Comparison of ENCODE assay signal across 4 worm cellular contexts in the genomic region with DNA sequence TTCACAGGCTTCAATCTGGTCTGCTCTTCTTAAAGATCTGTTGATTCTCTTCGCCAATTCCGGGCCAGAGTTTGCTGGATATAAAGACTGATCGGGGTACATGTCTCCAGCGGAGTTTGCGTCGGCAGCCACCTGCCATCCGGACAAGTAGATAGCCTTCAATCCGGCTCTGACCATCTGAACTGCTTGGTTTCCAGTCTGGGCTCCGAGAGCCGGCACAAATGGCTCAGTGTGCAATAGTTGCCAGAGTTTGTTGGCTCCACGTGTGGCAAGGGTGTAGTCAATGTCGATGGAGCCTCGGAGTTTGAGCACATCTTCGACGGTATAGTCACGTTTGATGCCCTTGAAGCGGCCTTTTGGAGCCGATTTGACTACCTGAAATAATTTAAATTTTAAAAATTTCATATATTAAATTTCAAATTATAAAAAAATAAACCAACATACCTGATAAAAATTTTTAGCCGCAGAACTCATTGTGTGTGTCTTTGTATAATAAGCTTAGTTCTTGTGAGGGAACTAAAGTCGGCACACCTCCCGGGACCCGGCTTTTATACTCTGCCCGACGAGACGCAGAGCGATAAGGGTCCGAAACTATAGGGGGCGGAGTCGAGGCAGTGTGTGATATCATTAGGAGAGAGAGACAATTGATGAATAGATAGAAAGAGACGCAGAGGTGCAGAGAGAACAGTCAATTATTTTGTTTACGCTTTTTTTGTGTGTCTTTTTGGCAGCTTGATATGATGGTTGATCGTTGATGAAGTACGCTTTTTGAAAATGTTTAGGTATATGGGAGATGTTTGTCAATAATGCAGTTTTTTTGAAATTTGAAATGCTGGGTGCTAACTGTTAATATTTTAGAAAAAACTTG.
TF ChIP-seq lines count a peak whose summit lies in the region.

icl-1 (minus strand) TSS at position 521 of the 868 bp plus-strand sequence.
srh-2 (plus strand) TSS at position 818 of the 868 bp plus-strand sequence.

TF ChIP-seq in whole organism, L1 larva, 84 proteins besides CTCF, POLR2A, EP300 and RAD21 (continued from another document and continues in another):
- TF ChIP-seq fkh-4 (tag; optimal IDR thresholded peaks at IDR 0.05; lab: Kevin White, UChicago; ENCODE audit: borderline replicate concordance) = no peak
- peak; percentile 40 to 49 for TF ChIP-seq efl-1 (optimal IDR thresholded peaks at IDR 0.05; lab: Kevin White, UChicago)
- TF ChIP-seq efl-1 (GFP tag; optimal IDR thresholded peaks at IDR 0.05 in 1 of 2; lab: Kevin White, UChicago) = peak in 1 of 2 experiments; percentile 91
- TF ChIP-seq sox-4 (tag; optimal IDR thresholded peaks at IDR 0.05; lab: Kevin White, UChicago) = peak; percentile 32
- peak; percentile 29 for TF ChIP-seq nhr-77 (tag; optimal IDR thresholded peaks at IDR 0.05; lab: Kevin White, UChicago)
- peak; percentile 15 for TF ChIP-seq jun-1 (tag; optimal IDR thresholded peaks at IDR 0.05; lab: Kevin White, UChicago)
- TF ChIP-seq nhr-12 (tag; optimal IDR thresholded peaks at IDR 0.05; lab: Kevin White, UChicago) = no peak
- peak; percentile 67 for TF ChIP-seq elt-2 (tag; optimal IDR thresholded peaks at IDR 0.05; lab: Kevin White, UChicago)
- TF ChIP-seq mef-2 (tag; optimal IDR thresholded peaks at IDR 0.05; lab: Kevin White, UChicago) = no peak
- peak; percentile 14 for TF ChIP-seq irx-1 (tag; optimal IDR thresholded peaks at IDR 0.05; lab: Kevin White, UChicago)
- TF ChIP-seq pag-3 (tag; optimal IDR thresholded peaks at IDR 0.05; lab: Kevin White, UChicago; ENCODE audit: borderline replicate concordance, insufficient read depth) = peak; percentile 41
- peak; percentile 82 for TF ChIP-seq snu-23 (GFP tag; optimal IDR thresholded peaks at IDR 0.05; lab: Kevin White, UChicago)
- TF ChIP-seq ceh-88 (GFP tag; IDR thresholded peaks at IDR 0.05; lab: Robert Waterston, UW) = peak; percentile 67
- no peak for TF ChIP-seq C34B4.2 (tag; optimal IDR thresholded peaks at IDR 0.05; lab: Kevin White, UChicago)
- TF ChIP-seq sup-37 (GFP tag; optimal IDR thresholded peaks at IDR 0.05; lab: Kevin White, UChicago) = peak; percentile 59
- TF ChIP-seq hpl-2 (GFP tag; optimal IDR thresholded peaks at IDR 0.05; lab: Kevin White, UChicago) = no peak
- peak in 1 of 2 experiments; percentile 85 for TF ChIP-seq mdl-1 (tag; optimal IDR thresholded peaks at IDR 0.05; lab: Kevin White, UChicago)
- peak; percentile 17 for TF ChIP-seq blmp-1 (tag; optimal IDR thresholded peaks at IDR 0.05; lab: Kevin White, UChicago)
- no peak for TF ChIP-seq nhr-76 (tag; optimal IDR thresholded peaks at IDR 0.05; lab: Kevin White, UChicago)
- TF ChIP-seq hlh-17 (GFP tag; optimal IDR thresholded peaks at IDR 0.05; lab: Kevin White, UChicago; ENCODE audit: borderline replicate concordance) = peak; percentile 41
- TF ChIP-seq zag-1 (tag; optimal IDR thresholded peaks at IDR 0.05; lab: Kevin White, UChicago) = no peak
- no peak for TF ChIP-seq unc-98 (GFP tag; IDR thresholded peaks at IDR 0.05; lab: Robert Waterston, UW)
- TF ChIP-seq tbx-2 (tag; optimal IDR thresholded peaks at IDR 0.05; lab: Kevin White, UChicago) = peak; percentile 73
- peak; percentile 76 for TF ChIP-seq nhr-90 (tag; optimal IDR thresholded peaks at IDR 0.05; lab: Kevin White, UChicago; ENCODE audit: poor library complexity)
- TF ChIP-seq ceh-8 (GFP tag; optimal IDR thresholded peaks at IDR 0.05; lab: Kevin White, UChicago) = no peak
- peak in 2 of 6 experiments; percentile 29 to 80 for TF ChIP-seq elt-3 (tag; optimal IDR thresholded peaks at IDR 0.05; lab: Kevin White, UChicago)
- TF ChIP-seq aha-1 (tag; optimal IDR thresholded peaks at IDR 0.05; lab: Kevin White, UChicago) = no peak
- TF ChIP-seq ceh-82 (tag; optimal IDR thresholded peaks at IDR 0.05; lab: Kevin White, UChicago) = no peak
- peak; percentile 59 for TF ChIP-seq mep-1 (tag; optimal IDR thresholded peaks at IDR 0.05; lab: Kevin White, UChicago)

TF ChIP-seq in whole organism, L2 larva, 48 proteins besides CTCF, POLR2A, EP300 and RAD21 (continued from another document):
- TF ChIP-seq crh-2 (tag; optimal IDR thresholded peaks at IDR 0.05; lab: Kevin White, UChicago) = peak; percentile 68
- TF ChIP-seq aly-2 (tag; optimal IDR thresholded peaks at IDR 0.05; lab: Kevin White, UChicago) = no peak
- TF ChIP-seq C34F6.9 (tag; optimal IDR thresholded peaks at IDR 0.05; lab: Kevin White, UChicago) = no peak
- TF ChIP-seq mab-5 (tag; optimal IDR thresholded peaks at IDR 0.05; lab: Kevin White, UChicago) = peak; percentile 34
- TF ChIP-seq nhr-237 (tag; optimal IDR thresholded peaks at IDR 0.05; lab: Kevin White, UChicago) = no peak
- TF ChIP-seq peb-1 (tag; optimal IDR thresholded peaks at IDR 0.05; lab: Kevin White, UChicago) = no peak
- TF ChIP-seq snpc-4 (tag; optimal IDR thresholded peaks at IDR 0.05; lab: Kevin White, UChicago) = no peak
- no peak for TF ChIP-seq nhr-77 (tag; optimal IDR thresholded peaks at IDR 0.05; lab: Kevin White, UChicago)
- peak; percentile 54 for TF ChIP-seq nhr-21 (tag; optimal IDR thresholded peaks at IDR 0.05; lab: Kevin White, UChicago)
- no peak for TF ChIP-seq ZK546.5 (tag; optimal IDR thresholded peaks at IDR 0.05; lab: Kevin White, UChicago)
- TF ChIP-seq lin-11 (tag; optimal IDR thresholded peaks at IDR 0.05; lab: Kevin White, UChicago) = peak; percentile 42
- no peak for TF ChIP-seq alr-1 (tag; optimal IDR thresholded peaks at IDR 0.05; lab: Kevin White, UChicago)
- no peak for TF ChIP-seq nhr-12 (tag; optimal IDR thresholded peaks at IDR 0.05; lab: Kevin White, UChicago)
- peak; percentile 10 for TF ChIP-seq nhr-6 (tag; optimal IDR thresholded peaks at IDR 0.05; lab: Kevin White, UChicago)
- TF ChIP-seq sma-9 (GFP tag; optimal IDR thresholded peaks at IDR 0.05; lab: Kevin White, UChicago) = peak; percentile 84
- TF ChIP-seq sma-9 (tag; optimal IDR thresholded peaks at IDR 0.05; lab: Kevin White, UChicago) = no peak

TF ChIP-seq in whole organism, L4 larva, 104 proteins besides CTCF, POLR2A, EP300 and RAD21 (continued from another document and continues in another):
- TF ChIP-seq ama-1 (optimal IDR thresholded peaks at IDR 0.05; lab: Kevin White, UChicago) (peak; percentile 95), egl-27 (tag; optimal IDR thresholded peaks at IDR 0.05; lab: Kevin White, UChicago) (no peak), daf-8 (GFP tag; IDR thresholded peaks at IDR 0.05; lab: Robert Waterston, UW) (no peak), php-3 (GFP tag; IDR thresholded peaks at IDR 0.05; lab: Robert Waterston, UW) (no peak), snpc-1.2 (GFP tag; IDR thresholded peaks at IDR 0.05; lab: Robert Waterston, UW) (peak; percentile 58; the same call in 1 of the 2 replicates), nhr-11 (tag; optimal IDR thresholded peaks at IDR 0.05; lab: Kevin White, UChicago) (peak; percentile 36), zip-11 (GFP tag; IDR thresholded peaks at IDR 0.05; lab: Robert Waterston, UW) (0 out of 2 replicates have a peak, but pooled peaks have one; percentile 16), saeg-2 (GFP tag; IDR thresholded peaks at IDR 0.05; lab: Robert Waterston, UW) (peak; percentile 57; the same call in 1 of the 2 replicates), lin-29 (GFP tag; IDR thresholded peaks at IDR 0.05; lab: Robert Waterston, UW) (peak; percentile 38; the same call in 1 of the 2 replicates), hmg-1.1 (GFP tag; IDR thresholded peaks at IDR 0.05; lab: Robert Waterston, UW) (peak; percentile 42; the same call in 1 of the 2 replicates), lin-1 (GFP tag; IDR thresholded peaks at IDR 0.05; lab: Robert Waterston, UW) (0 out of 2 replicates have a peak, but pooled peaks have one; percentile 23), rbr-2 (tag; optimal IDR thresholded peaks at IDR 0.05; lab: Kevin White, UChicago) (no peak), nhr-6 (tag; optimal IDR thresholded peaks at IDR 0.05; lab: Kevin White, UChicago) (peak; percentile 60), nhr-237 (tag; optimal IDR thresholded peaks at IDR 0.05; lab: Kevin White, UChicago) (no peak), daf-16 (GFP tag; optimal IDR thresholded peaks at IDR 0.05; lab: Kevin White, UChicago) (peak; percentile 50 to 83), daf-16 (tag; optimal IDR thresholded peaks at IDR 0.05; lab: Kevin White, UChicago) (peak; percentile 97), T26A8.4 (GFP tag; IDR thresholded peaks at IDR 0.05; lab: Robert Waterston, UW) (peak; percentile 91), zfp-3 (GFP tag; conservative IDR thresholded peaks at IDR 0.05; lab: Robert Waterston, UW) (peak; percentile 48), F44E2.7 (GFP tag; IDR thresholded peaks at IDR 0.05; lab: Robert Waterston, UW) (no peak), mxl-3 (GFP tag; optimal IDR thresholded peaks at IDR 0.05; lab: Kevin White, UChicago) (no peak), spr-3 (GFP tag; optimal IDR thresholded peaks at IDR 0.05; lab: Kevin White, UChicago) (peak; percentile 48), lin-13 (GFP tag; optimal IDR thresholded peaks at IDR 0.05; lab: Kevin White, UChicago) (no peak), dmd-6 (GFP tag; IDR thresholded peaks at IDR 0.05; lab: Robert Waterston, UW) (peak; percentile 32; the same call in 1 of the 2 replicates), tra-1 (GFP tag; IDR thresholded peaks at IDR 0.05; lab: Robert Waterston, UW) (no peak; the same call in 1 of the 2 replicates), ZK546.5 (tag; optimal IDR thresholded peaks at IDR 0.05; lab: Kevin White, UChicago) (no peak), mep-1 (tag; optimal IDR thresholded peaks at IDR 0.05; lab: Kevin White, UChicago) (peak; percentile 73), nhr-77 (tag; optimal IDR thresholded peaks at IDR 0.05; lab: Kevin White, UChicago) (peak; percentile 29), dmd-9 (GFP tag; IDR thresholded peaks at IDR 0.05; lab: Robert Waterston, UW) (no peak), F49E8.2 (tag; optimal IDR thresholded peaks at IDR 0.05; lab: Kevin White, UChicago; ENCODE audit: borderline replicate concordance) (no peak), arid-1 (GFP tag; conservative IDR thresholded peaks at IDR 0.05; lab: Robert Waterston, UW) (no peak; the same call in none of the 2 replicates), ztf-7 (tag; optimal IDR thresholded peaks at IDR 0.05; lab: Kevin White, UChicago) (no peak), lin-38 (GFP tag; IDR thresholded peaks at IDR 0.05; lab: Robert Waterston, UW) (no peak; the same call in 1 of the 2 replicates), ceh-44 (GFP tag; IDR thresholded peaks at IDR 0.05; lab: Robert Waterston, UW) (no peak), ces-1 (GFP tag; optimal IDR thresholded peaks at IDR 0.05; lab: Kevin White, UChicago) (no peak), nhr-41 (GFP tag; IDR thresholded peaks at IDR 0.05; lab: Robert Waterston, UW) (no peak), ctbp-1 (GFP tag; IDR thresholded peaks at IDR 0.05; lab: Robert Waterston, UW) (peak; percentile 6), Y75B8A.6 (GFP tag; IDR thresholded peaks at IDR 0.05; lab: Robert Waterston, UW) (no peak; the same call in 1 of the 2 replicates), fkh-10 (GFP tag; optimal IDR thresholded peaks at IDR 0.05; lab: Kevin White, UChicago) (no peak)

TF ChIP-seq in whole organism, young adult, 124 proteins besides CTCF, POLR2A, EP300 and RAD21 (continued from another document and continues in another):
- peak; percentile 47; the same call in 1 of the 2 replicates for TF ChIP-seq madf-3 (GFP tag; IDR thresholded peaks at IDR 0.05; lab: Robert Waterston, UW)
- TF ChIP-seq nfya-1 (tag; optimal IDR thresholded peaks at IDR 0.05; lab: Kevin White, UChicago; ENCODE audit: borderline replicate concordance, insufficient read depth) = no peak
- TF ChIP-seq F37B4.10 (GFP tag; IDR thresholded peaks at IDR 0.05; lab: Robert Waterston, UW) = no peak
- no peak for TF ChIP-seq xnd-1 (tag; optimal IDR thresholded peaks at IDR 0.05; lab: Kevin White, UChicago)
- TF ChIP-seq ztf-22 (GFP tag; optimal IDR thresholded peaks at IDR 0.05; lab: Kevin White, UChicago) = no peak
- no peak for TF ChIP-seq ceh-58 (GFP tag; IDR thresholded peaks at IDR 0.05; lab: Robert Waterston, UW)
- TF ChIP-seq madf-6 (GFP tag; IDR thresholded peaks at IDR 0.05; lab: Robert Waterston, UW) = no peak
- TF ChIP-seq unc-62 (GFP tag; optimal IDR thresholded peaks at IDR 0.05; lab: Kevin White, UChicago) = no peak
- no peak for TF ChIP-seq ets-4 (GFP tag; optimal IDR thresholded peaks at IDR 0.05; lab: Kevin White, UChicago)
- TF ChIP-seq dpl-1 (GFP tag; optimal IDR thresholded peaks at IDR 0.05; lab: Kevin White, UChicago) = no peak
- no peak for TF ChIP-seq Y79H2A.3 (GFP tag; conservative IDR thresholded peaks at IDR 0.05; lab: Robert Waterston, UW)
- peak; percentile 11; the same call in 1 of the 2 replicates for TF ChIP-seq Y95B8A.8 (GFP tag; IDR thresholded peaks at IDR 0.05; lab: Robert Waterston, UW)
- no peak for TF ChIP-seq snpc-3.4 (tag; optimal IDR thresholded peaks at IDR 0.05; lab: Kevin White, UChicago)
- TF ChIP-seq zfh-2 (GFP tag; conservative IDR thresholded peaks at IDR 0.05; lab: Robert Waterston, UW) = peak; percentile 79
- no peak for TF ChIP-seq mxl-1 (tag; optimal IDR thresholded peaks at IDR 0.05; lab: Kevin White, UChicago)
- TF ChIP-seq F52B5.7 (tag; optimal IDR thresholded peaks at IDR 0.05; lab: Kevin White, UChicago) = peak; percentile 83
- TF ChIP-seq ceh-79 (tag; optimal IDR thresholded peaks at IDR 0.05; lab: Kevin White, UChicago) = peak; percentile 76
- TF ChIP-seq atf-7 (tag; optimal IDR thresholded peaks at IDR 0.05; lab: Kevin White, UChicago) = peak; percentile 47
- TF ChIP-seq nhr-179 (tag; optimal IDR thresholded peaks at IDR 0.05; lab: Kevin White, UChicago) = no peak
- no peak for TF ChIP-seq snpc-1.1 (tag; optimal IDR thresholded peaks at IDR 0.05; lab: Kevin White, UChicago; ENCODE audit: insufficient read depth)
- TF ChIP-seq egl-44 (GFP tag; IDR thresholded peaks at IDR 0.05; lab: Robert Waterston, UW) = no peak
- TF ChIP-seq ceh-91 (GFP tag; IDR thresholded peaks at IDR 0.05; lab: Robert Waterston, UW) = no peak
- TF ChIP-seq egrh-3 (GFP tag; IDR thresholded peaks at IDR 0.05; lab: Robert Waterston, UW) = no peak; the same call in 1 of the 2 replicates
- 0 out of 2 replicates have a peak, but pooled peaks have one; percentile 12 for TF ChIP-seq lir-1 (GFP tag; conservative IDR thresholded peaks at IDR 0.05; lab: Robert Waterston, UW)
- no peak for TF ChIP-seq bed-1 (GFP tag; IDR thresholded peaks at IDR 0.05; lab: Robert Waterston, UW)
- no peak for TF ChIP-seq let-607 (tag; optimal IDR thresholded peaks at IDR 0.05; lab: Kevin White, UChicago)
- no peak for TF ChIP-seq hmg-20 (GFP tag; IDR thresholded peaks at IDR 0.05; lab: Robert Waterston, UW)
- peak; percentile 64 for TF ChIP-seq sptf-2 (GFP tag; optimal IDR thresholded peaks at IDR 0.05; lab: Kevin White, UChicago)
- peak; percentile 42 for TF ChIP-seq chd-7 (tag; optimal IDR thresholded peaks at IDR 0.05; lab: Kevin White, UChicago)
- TF ChIP-seq C17E4.6 (GFP tag; IDR thresholded peaks at IDR 0.05; lab: Robert Waterston, UW) = no peak
- TF ChIP-seq aptf-3 (GFP tag; IDR thresholded peaks at IDR 0.05; lab: Robert Waterston, UW) = no peak
- TF ChIP-seq F33H1.4 (GFP tag; IDR thresholded peaks at IDR 0.05; lab: Robert Waterston, UW) = no peak
- TF ChIP-seq somi-1 (GFP tag; optimal IDR thresholded peaks at IDR 0.05; lab: Kevin White, UChicago) = no peak
- TF ChIP-seq ceh-100 (GFP tag; IDR thresholded peaks at IDR 0.05; lab: Robert Waterston, UW) = no peak
- no peak for TF ChIP-seq ccch-3 (GFP tag; optimal IDR thresholded peaks at IDR 0.05; lab: Kevin White, UChicago)
- TF ChIP-seq madf-10 (tag; optimal IDR thresholded peaks at IDR 0.05; lab: Kevin White, UChicago) = peak; percentile 43
- TF ChIP-seq B0035.1 (tag; optimal IDR thresholded peaks at IDR 0.05; lab: Kevin White, UChicago) = peak; percentile 39
- TF ChIP-seq let-526 (GFP tag; IDR thresholded peaks at IDR 0.05; lab: Robert Waterston, UW) = 0 out of 2 replicates have a peak, but pooled peaks have one; percentile 23
- TF ChIP-seq lin-40 (tag; optimal IDR thresholded peaks at IDR 0.05; lab: Kevin White, UChicago) = peak; percentile 18
- TF ChIP-seq nhr-120 (GFP tag; IDR thresholded peaks at IDR 0.05; lab: Robert Waterston, UW) = no peak
- no peak for TF ChIP-seq T07F8.4 (tag; optimal IDR thresholded peaks at IDR 0.05; lab: Kevin White, UChicago)
- no peak for TF ChIP-seq lin-35 (GFP tag; optimal IDR thresholded peaks at IDR 0.05; lab: Kevin White, UChicago)
- no peak for TF ChIP-seq F55B11.4 (tag; optimal IDR thresholded peaks at IDR 0.05; lab: Kevin White, UChicago; ENCODE audit: borderline replicate concordance, insufficient read depth)
- TF ChIP-seq him-1 (tag; optimal IDR thresholded peaks at IDR 0.05; lab: Kevin White, UChicago) = no peak
- TF ChIP-seq hsf-1 (GFP tag; IDR thresholded peaks at IDR 0.05; lab: Robert Waterston, UW) = no peak; the same call in 1 of the 2 replicates
- no peak for TF ChIP-seq T26A5.8 (tag; optimal IDR thresholded peaks at IDR 0.05; lab: Kevin White, UChicago)
